Worm (Caenorhabditis elegans): ENCODE data around the gene sms-1.

Gene sms-1

DNA sequence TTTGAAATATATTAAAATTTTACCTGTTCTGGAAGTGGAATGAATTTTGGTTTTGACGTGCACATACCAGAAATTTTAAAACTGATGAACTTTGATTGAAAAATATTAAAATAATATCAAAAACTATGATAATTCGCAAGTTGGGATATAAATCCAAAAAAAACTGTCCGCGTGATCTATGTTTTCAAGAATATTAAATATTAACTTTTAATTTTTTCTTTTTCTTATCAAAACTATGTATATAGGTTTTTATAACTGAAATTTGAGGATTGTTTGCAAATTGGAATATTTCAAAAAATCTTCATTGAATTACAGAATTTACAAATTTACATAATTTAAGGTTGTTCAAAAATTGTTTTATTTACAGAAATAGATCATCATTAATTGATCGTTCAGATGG is 32.8 kb downstream of the sms-1 start, which contains the start of gene C10C6.3:
C10C6.3 (minus strand) TSS at position 101 of the 400 bp plus-strand sequence.
- TF ChIP-seq mxl-1 (tag; optimal IDR thresholded peaks at IDR 0.05) (no peak), dpl-1 (GFP tag; optimal IDR thresholded peaks at IDR 0.05) (no peak), pha-4 (tag; optimal IDR thresholded peaks at IDR 0.05) (no peak), bed-1 (GFP tag; IDR thresholded peaks at IDR 0.05) (no peak), tbp1 (GFP tag; optimal IDR thresholded peaks at IDR 0.05) (no peak), madf-8 (GFP tag; conservative IDR thresholded peaks at IDR 0.05) (no peak), ceh-27 (GFP tag; optimal IDR thresholded peaks at IDR 0.05) (no peak), T26A5.8 (tag; optimal IDR thresholded peaks at IDR 0.05) (no peak), F57A8.1 (GFP tag; optimal IDR thresholded peaks at IDR 0.05) (no peak), unc-62 (GFP tag; optimal IDR thresholded peaks at IDR 0.05) (no peak), snpc-3.4 (tag; optimal IDR thresholded peaks at IDR 0.05) (no peak), Y67H2A.10 (GFP tag; conservative IDR thresholded peaks at IDR 0.05) (no peak), snpc-1.1 (tag; optimal IDR thresholded peaks at IDR 0.05; ENCODE audit: insufficient read depth) (no peak), hmg-20 (GFP tag; IDR thresholded peaks at IDR 0.05) (no peak)

DNA sequence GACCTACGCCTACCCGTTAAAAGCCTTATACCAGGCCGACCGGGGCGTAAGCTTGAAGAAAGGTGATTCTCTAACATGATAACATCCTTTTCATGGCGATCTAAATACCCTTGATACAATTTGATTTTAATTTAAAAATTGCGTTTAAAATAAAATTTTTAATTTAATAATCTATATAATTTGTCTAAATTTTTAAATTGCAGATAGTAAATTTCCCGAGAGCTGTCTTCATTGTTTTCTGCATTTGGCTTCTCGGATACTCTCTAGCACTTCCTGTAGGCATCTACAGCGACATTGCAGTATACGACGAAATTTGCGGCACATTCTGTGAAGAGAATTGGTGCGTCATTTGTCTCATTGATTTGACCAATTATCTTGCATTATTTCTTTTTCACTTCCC is 36.6 kb downstream of the sms-1 start:
- TF ChIP-seq Y95B8A.8 (GFP tag; IDR thresholded peaks at IDR 0.05) (no peak), hmg-20 (GFP tag; IDR thresholded peaks at IDR 0.05) (no peak), cebp-2 (GFP tag; IDR thresholded peaks at IDR 0.05) (no peak), ztf-18 (tag; optimal IDR thresholded peaks at IDR 0.05) (no peak), C17E4.6 (GFP tag; IDR thresholded peaks at IDR 0.05) (no peak), nfya-2 (GFP tag; IDR thresholded peaks at IDR 0.05) (no peak), unc-130 (GFP tag; optimal IDR thresholded peaks at IDR 0.05) (no peak)

DNA sequence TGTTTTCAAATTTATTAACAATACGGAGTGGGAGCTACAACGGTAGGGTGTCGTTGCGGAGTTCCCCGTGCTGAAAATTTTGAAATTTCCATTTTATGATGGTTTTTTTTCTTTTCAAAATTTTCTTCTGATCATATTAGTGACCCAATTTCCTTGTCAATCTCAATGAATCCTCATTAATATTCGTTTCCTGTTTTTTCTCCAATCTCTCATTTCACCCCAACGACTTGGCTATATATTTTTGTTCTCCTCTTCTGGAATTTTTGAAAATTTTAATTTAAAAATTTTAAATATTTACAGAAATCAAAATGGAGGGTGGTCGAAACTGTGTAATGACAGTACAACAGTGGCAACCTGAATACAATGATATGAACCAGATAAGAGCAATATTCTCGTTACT is 38.3 kb downstream of the sms-1 start, which contains the start of gene npr-3:
npr-3 (plus strand) TSS at position 301 of the 400 bp plus-strand sequence.
- TF ChIP-seq lin-54 (GFP tag; optimal IDR thresholded peaks at IDR 0.05) (no peak), lag-1 (GFP tag; IDR thresholded peaks at IDR 0.05) (no peak), hlh-26 (GFP tag; conservative IDR thresholded peaks at IDR 0.05) (no peak), attf-3 (GFP tag; conservative IDR thresholded peaks at IDR 0.05) (no peak), madf-6 (GFP tag; IDR thresholded peaks at IDR 0.05) (no peak), C17E4.6 (GFP tag; IDR thresholded peaks at IDR 0.05) (no peak), F10E7.11 (tag; optimal IDR thresholded peaks at IDR 0.05) (no peak), madf-10 (tag; optimal IDR thresholded peaks at IDR 0.05) (no peak), fkh-3 (tag; optimal IDR thresholded peaks at IDR 0.05) (no peak), xnd-1 (tag; optimal IDR thresholded peaks at IDR 0.05) (no peak), B0019.2 (GFP tag; conservative IDR thresholded peaks at IDR 0.05) (no peak), K12H6.12 (tag; optimal IDR thresholded peaks at IDR 0.05) (no peak), ets-4 (GFP tag; optimal IDR thresholded peaks at IDR 0.05) (no peak), mes-4 (tag; optimal IDR thresholded peaks at IDR 0.05) (no peak), unc-62 (GFP tag; optimal IDR thresholded peaks at IDR 0.05) (no peak), repo-1 (tag; optimal IDR thresholded peaks at IDR 0.05) (no peak), lin-26 (GFP tag; IDR thresholded peaks at IDR 0.05) (no peak), aptf-2 (GFP tag; conservative IDR thresholded peaks at IDR 0.05) (no peak), nhr-120 (GFP tag; IDR thresholded peaks at IDR 0.05) (no peak), B0035.1 (tag; optimal IDR thresholded peaks at IDR 0.05) (no peak)
